Worm (Caenorhabditis elegans) whole organism, L4 larva: ENCODE data around the gene rps-29.

Experiments
- F44E2.7 ChIP-seq: fragments of 200-800 bp; sonication (Bioruptor generic); IDR thresholded peaks from 2 replicates; pipeline ENCODE4 v2.1.2; 2022; ENCODE audit warnings: missing genetic modification characterization, missing compliant biosample characterization
- R02D3.7 ChIP-seq: fragments of 150-350 bp; sonication (generic microtip); optimal IDR thresholded peaks from 3 replicates; lab custom pipeline; 2014; ENCODE audit warnings: missing biosample characterization, missing genetic modification characterization
- T26A8.4 ChIP-seq: fragments of 200-800 bp; sonication (Bioruptor generic); IDR thresholded peaks from 2 replicates; pipeline ENCODE4 v1.3.6; 2022; ENCODE audit warnings: missing genetic modification characterization, missing compliant biosample characterization
- Y5F2A.4 ChIP-seq: fragments of 200-800 bp; sonication (Bioruptor generic); optimal IDR thresholded peaks from 2 replicates; lab custom pipeline; 2018; ENCODE audit warnings: mild to moderate bottlenecking, missing genetic modification characterization, missing compliant biosample characterization
- aha-1 ChIP-seq: fragments of 150-350 bp; peaks from one replicate; lab custom pipeline; 2014; ENCODE audit warnings: missing biosample characterization, missing genetic modification characterization
- ama-1 ChIP-seq: fragments of 150-350 bp; optimal IDR thresholded peaks from 2 replicates; lab custom pipeline; 2014; ENCODE audit warnings: inconsistent platforms, mixed read lengths
- attf-4 ChIP-seq: sonication (generic microtip); optimal IDR thresholded peaks from 3 replicates; lab custom pipeline; 2017; ENCODE audit warnings: missing biosample characterization, missing genetic modification characterization
- ctbp-1 ChIP-seq: fragments of 200-800 bp; sonication (Bioruptor generic); IDR thresholded peaks from 2 replicates; pipeline ENCODE4 v1.3.6; 2022; ENCODE audit warnings: missing genetic modification reagents, missing genetic modification characterization, missing compliant biosample characterization
- daf-16 ChIP-seq, 3 experiments: sonication (generic microtip); optimal IDR thresholded peaks; 2 replicates each; lab custom pipeline; 2016 to 2017; ENCODE audit warnings: missing genetic modification characterization in 3 of 3, missing genetic modification reagents in 3 of 3, mild to moderate bottlenecking in 2 of 3, missing compliant biosample characterization in 2 of 3, missing biosample characterization in 1 of 3, moderate library complexity in 1 of 3
- daf-19 ChIP-seq: fragments of 200-800 bp; sonication (Bioruptor generic); conservative IDR thresholded peaks from 2 replicates; pipeline ENCODE4 v1.3.6; 2022; ENCODE audit warnings: missing genetic modification characterization, missing compliant biosample characterization
- dmd-6 ChIP-seq: fragments of 200-800 bp; sonication (Bioruptor generic); IDR thresholded peaks from 2 replicates; pipeline ENCODE4 v1.3.6; 2022; ENCODE audit warnings: missing genetic modification reagents, missing genetic modification characterization, missing compliant biosample characterization
- dpl-1 ChIP-seq: fragments of 150-350 bp; optimal IDR thresholded peaks from 2 replicates; lab custom pipeline; 2014; ENCODE audit warnings: missing biosample characterization, missing genetic modification reagents, missing genetic modification characterization
- dve-1 ChIP-seq: sonication (generic microtip); optimal IDR thresholded peaks from 2 replicates; lab custom pipeline; 2017; ENCODE audit warnings: antibody characterized with exemption, mild to moderate bottlenecking, missing genetic modification characterization, missing compliant biosample characterization; ENCODE audit not compliant: insufficient read depth
- egl-43 ChIP-seq: fragments of 200-800 bp; sonication (Bioruptor generic); IDR thresholded peaks from 2 replicates; pipeline ENCODE4 v1.3.6; 2022; ENCODE audit warnings: missing genetic modification reagents, missing genetic modification characterization, missing compliant biosample characterization
- fkh-10 ChIP-seq: fragments of 150-350 bp; optimal IDR thresholded peaks from 2 replicates; lab custom pipeline; 2014; ENCODE audit warnings: missing biosample characterization, missing genetic modification reagents, missing genetic modification characterization
- fos-1 ChIP-seq: fragments of 150-350 bp; optimal IDR thresholded peaks from 2 replicates; lab custom pipeline; 2014; ENCODE audit warnings: missing biosample characterization, missing genetic modification characterization
- hlh-30 ChIP-seq: sonication (generic microtip); optimal IDR thresholded peaks from 2 replicates; lab custom pipeline; 2017; ENCODE audit warnings: antibody characterized with exemption, mild to moderate bottlenecking, missing genetic modification characterization, missing compliant biosample characterization; ENCODE audit not compliant: insufficient read depth
- hmg-1.1 ChIP-seq: fragments of 200-800 bp; sonication (Bioruptor generic); IDR thresholded peaks from 2 replicates; pipeline ENCODE4 v1.3.6; 2022; ENCODE audit warnings: missing genetic modification reagents, missing genetic modification characterization, missing compliant biosample characterization
- jun-1 ChIP-seq: fragments of 150-350 bp; optimal IDR thresholded peaks from 2 replicates; lab custom pipeline; 2014; ENCODE audit warnings: missing biosample characterization, missing genetic modification reagents, missing genetic modification characterization
- lim-7 ChIP-seq: fragments of 200-800 bp; sonication (Bioruptor generic); IDR thresholded peaks from 2 replicates; pipeline ENCODE4 v1.3.6; 2022; ENCODE audit warnings: missing genetic modification characterization, missing compliant biosample characterization
- lin-1 ChIP-seq: fragments of 200-800 bp; sonication (Bioruptor generic); IDR thresholded peaks from 2 replicates; pipeline ENCODE4 v1.3.6; 2022; ENCODE audit warnings: missing genetic modification reagents, missing genetic modification characterization, missing compliant biosample characterization
- lin-15B ChIP-seq: fragments of 150-350 bp; sonication (generic microtip); optimal IDR thresholded peaks from 3 replicates; lab custom pipeline; 2014; ENCODE audit warnings: missing biosample characterization, missing genetic modification characterization
- lir-3 ChIP-seq: sonication (generic microtip); optimal IDR thresholded peaks from 2 replicates; lab custom pipeline; 2016; ENCODE audit warnings: mild to moderate bottlenecking, missing genetic modification characterization, missing compliant biosample characterization
- lsy-2 ChIP-seq, 2 experiments: fragments of 150-350 bp in 1 of 2; sonication (generic microtip) in 1 of 2; optimal IDR thresholded peaks; 2 replicates each; lab custom pipeline; 2014 to 2017; ENCODE audit warnings: missing biosample characterization in 2 of 2, missing genetic modification characterization in 2 of 2
- madf-5 ChIP-seq, 2 experiments: fragments of 200-800 bp; sonication (Bioruptor generic); IDR thresholded peaks; 2 replicates each; pipeline ENCODE4 v1.3.6; 2022; ENCODE audit warnings: missing compliant biosample characterization in 2 of 2, missing genetic modification characterization in 2 of 2
- mdl-1 ChIP-seq, 2 experiments: fragments of 150-350 bp in 1 of 2; sonication (generic microtip) in 1 of 2; optimal IDR thresholded peaks; 2 replicates each; lab custom pipeline; 2014 to 2017; ENCODE audit warnings: missing biosample characterization in 2 of 2, missing genetic modification characterization in 2 of 2
- mdt-29 ChIP-seq: fragments of 200-800 bp; sonication (Bioruptor generic); IDR thresholded peaks from 2 replicates; pipeline ENCODE4 v1.3.6; 2022; ENCODE audit warnings: missing genetic modification reagents, missing genetic modification characterization, missing compliant biosample characterization
- mep-1 ChIP-seq: fragments of 150-350 bp; sonication (generic microtip); optimal IDR thresholded peaks from 3 replicates; lab custom pipeline; 2014; ENCODE audit warnings: missing biosample characterization, missing genetic modification characterization
- mes-2 ChIP-seq: sonication (generic microtip); optimal IDR thresholded peaks from 2 replicates; lab custom pipeline; 2016; ENCODE audit warnings: missing genotype, mild to moderate bottlenecking, missing genetic modification characterization, missing compliant biosample characterization; ENCODE audit not compliant: poor library complexity, severe bottlenecking
- mxl-3 ChIP-seq: fragments of 200-800 bp; sonication (Bioruptor generic); optimal IDR thresholded peaks from 2 replicates; lab custom pipeline; 2018; ENCODE audit warnings: mild to moderate bottlenecking, missing genetic modification characterization, missing compliant biosample characterization
- nhr-111 ChIP-seq: fragments of 200-800 bp; sonication (Bioruptor generic); optimal IDR thresholded peaks from 2 replicates; lab custom pipeline; 2018; ENCODE audit warnings: mild to moderate bottlenecking, missing genetic modification characterization, missing compliant biosample characterization
- nhr-28 ChIP-seq: fragments of 150-350 bp; optimal IDR thresholded peaks from 2 replicates; lab custom pipeline; 2014; ENCODE audit warnings: missing biosample characterization, missing genetic modification characterization
- nhr-41 ChIP-seq: fragments of 200-800 bp; sonication (Bioruptor generic); IDR thresholded peaks from 2 replicates; pipeline ENCODE4 v1.3.6; 2022; ENCODE audit warnings: missing genetic modification reagents, missing genetic modification characterization, missing compliant biosample characterization
- nhr-77 ChIP-seq: fragments of 150-350 bp; optimal IDR thresholded peaks from 2 replicates; lab custom pipeline; 2014; ENCODE audit warnings: missing biosample characterization, missing genetic modification characterization
- rbr-2 ChIP-seq: sonication (generic microtip); optimal IDR thresholded peaks from 2 replicates; lab custom pipeline; 2016; ENCODE audit warnings: missing genotype, missing genetic modification characterization, missing compliant biosample characterization
- sdz-12 ChIP-seq: fragments of 200-800 bp; sonication (Bioruptor generic); optimal IDR thresholded peaks from 2 replicates; lab custom pipeline; 2018; ENCODE audit warnings: mild to moderate bottlenecking, missing genetic modification characterization, missing compliant biosample characterization
- set-16 ChIP-seq: fragments of 200-800 bp; sonication (Bioruptor generic); IDR thresholded peaks from 2 replicates; pipeline ENCODE4 v1.3.6; 2022; ENCODE audit warnings: missing genetic modification reagents, missing genetic modification characterization, missing compliant biosample characterization
- skn-1 ChIP-seq: fragments of 150-350 bp; optimal IDR thresholded peaks from 2 replicates; lab custom pipeline; 2014; ENCODE audit warnings: missing biosample characterization, missing genetic modification characterization
- snpc-1.2 ChIP-seq: fragments of 200-800 bp; sonication (Bioruptor generic); IDR thresholded peaks from 2 replicates; pipeline ENCODE4 v1.3.6; 2022; ENCODE audit warnings: missing genetic modification reagents, missing genetic modification characterization, missing compliant biosample characterization
- spr-1 ChIP-seq: sonication (generic microtip); optimal IDR thresholded peaks from 2 replicates; lab custom pipeline; 2016; ENCODE audit warnings: mild to moderate bottlenecking, missing genetic modification characterization, missing compliant biosample characterization
- tag-97 ChIP-seq: fragments of 200-800 bp; sonication (Bioruptor generic); IDR thresholded peaks from 2 replicates; pipeline ENCODE4 v1.3.6; 2022; ENCODE audit warnings: missing genetic modification characterization, missing compliant biosample characterization
- unc-62 ChIP-seq, 3 experiments: fragments of 150-350 bp in 1 of 3; sonication (generic microtip); optimal IDR thresholded peaks in 2 of 3; peaks in 1 of 3; 1 replicate in 1 of 3; 2 replicates in 2 of 3; lab custom pipeline; 2014 to 2017; ENCODE audit warnings: missing biosample characterization in 3 of 3, missing genetic modification characterization in 3 of 3, missing genetic modification reagents in 3 of 3, missing genotype in 1 of 3
- zfp-3 ChIP-seq: fragments of 200-800 bp; sonication (Bioruptor generic); conservative IDR thresholded peaks from 2 replicates; pipeline ENCODE4 v1.3.6; 2022; ENCODE audit warnings: missing genetic modification reagents, missing genetic modification characterization, missing compliant biosample characterization

rps-29 gene

ce11 chrIII:764404-764803 lies 29.7 kb upstream of the rps-29 start:
- TF ChIP-seq mep-1 (tag; lab: Kevin White, UChicago) (peak; percentile 31), mes-2 (no peak), aha-1 (tag; lab: Kevin White, UChicago) (peak; percentile 53), egl-43 (GFP tag; lab: Robert Waterston, UW) (0 out of 2 replicates have a peak, but pooled peaks have one; percentile 25), dmd-6 (GFP tag; lab: Robert Waterston, UW) (no peak), ctbp-1 (GFP tag; lab: Robert Waterston, UW) (0 out of 2 replicates have a peak, but pooled peaks have one; percentile 32), hlh-30 (tag; lab: Kevin White, UChicago) (peak; percentile 13), mdt-29 (GFP tag; lab: Robert Waterston, UW) (no peak), fos-1 (tag; lab: Kevin White, UChicago) (no peak), lin-1 (GFP tag; lab: Robert Waterston, UW) (no peak), sdz-12 (GFP tag; lab: Kevin White, UChicago) (no peak), daf-16 (GFP tag; optimal IDR thresholded peaks at IDR 0.05; lab: Kevin White, UChicago) (no peak), daf-16 (tag; optimal IDR thresholded peaks at IDR 0.05; lab: Kevin White, UChicago) (no peak), rbr-2 (tag; lab: Kevin White, UChicago) (peak; percentile 57), R02D3.7 (tag; lab: Kevin White, UChicago) (no peak), fkh-10 (GFP tag; lab: Kevin White, UChicago) (peak; percentile 86), Y5F2A.4 (GFP tag; lab: Kevin White, UChicago) (no peak), set-16 (GFP tag; lab: Robert Waterston, UW) (no peak), spr-1 (tag; lab: Kevin White, UChicago) (no peak), lim-7 (no peak), madf-5 (GFP tag; IDR thresholded peaks at IDR 0.05; lab: Robert Waterston, UW) (no peak), T26A8.4 (GFP tag; lab: Robert Waterston, UW) (no peak), zfp-3 (GFP tag; lab: Robert Waterston, UW) (no peak), daf-19 (0 out of 2 replicates have a peak, but pooled peaks have one; percentile 16), jun-1 (tag; lab: Kevin White, UChicago) (no peak), lir-3 (tag; lab: Kevin White, UChicago) (no peak), nhr-28 (tag; lab: Kevin White, UChicago) (no peak), lsy-2 (tag; optimal IDR thresholded peaks at IDR 0.05; lab: Kevin White, UChicago) (peak in 1 of 2 experiments; percentile 52), attf-4 (tag; lab: Kevin White, UChicago) (no peak), ama-1 (lab: Kevin White, UChicago) (no peak), dve-1 (tag; lab: Kevin White, UChicago) (no peak), hmg-1.1 (GFP tag; lab: Robert Waterston, UW) (peak; percentile 50; the same call in 1 of the 2 replicates)

- TF ChIP-seq lsy-2 (tag; optimal IDR thresholded peaks at IDR 0.05; lab: Kevin White, UChicago) (no peak), nhr-77 (tag; lab: Kevin White, UChicago) (no peak), unc-62 (GFP tag; optimal IDR thresholded peaks at IDR 0.05 in 1 of 2; lab: Kevin White, UChicago) (peak in 1 of 2 experiments; percentile 71), unc-62 (tag; optimal IDR thresholded peaks at IDR 0.05; lab: Kevin White, UChicago) (no peak)
These were observed 29.2 kb upstream of the rps-29 start, which contains the start of gene ptl-1 for ce11 chrIII:764884-765283. Gene ptl-1 (plus strand): TSS chrIII:765184.

ce11 chrIII:768528-768927 lies 25.6 kb upstream of the rps-29 start:
- TF ChIP-seq set-16 (GFP tag; lab: Robert Waterston, UW) (peak; percentile 90), F44E2.7 (GFP tag; lab: Robert Waterston, UW) (no peak), aha-1 (tag; lab: Kevin White, UChicago) (peak; percentile 28)

ce11 chrIII:770958-771357 lies 23.1 kb upstream of the rps-29 start, which contains the start of gene tpst-2:
Gene tpst-2 (plus strand): TSS chrIII:771258.
- TF ChIP-seq mdt-29 (GFP tag; lab: Robert Waterston, UW) (no peak), mxl-3 (no peak), dpl-1 (GFP tag; lab: Kevin White, UChicago) (no peak), skn-1 (tag; lab: Kevin White, UChicago) (no peak), ctbp-1 (GFP tag; lab: Robert Waterston, UW) (no peak), snpc-1.2 (GFP tag; lab: Robert Waterston, UW) (no peak), ama-1 (lab: Kevin White, UChicago) (no peak), lin-15B (tag; lab: Kevin White, UChicago) (no peak), nhr-41 (GFP tag; lab: Robert Waterston, UW) (no peak), hmg-1.1 (GFP tag; lab: Robert Waterston, UW) (no peak), fkh-10 (GFP tag; lab: Kevin White, UChicago) (no peak), mdl-1 (tag; optimal IDR thresholded peaks at IDR 0.05; lab: Kevin White, UChicago) (no peak), tag-97 (GFP tag; lab: Robert Waterston, UW) (no peak), nhr-111 (GFP tag; lab: Kevin White, UChicago) (no peak), dve-1 (tag; lab: Kevin White, UChicago) (no peak), nhr-77 (tag; lab: Kevin White, UChicago) (no peak)
